Fruit fly (Drosophila melanogaster) whole organism, embryonic: ENCODE results near the gene CG3036.
A peak's percentile ranks its signal among the peaks of the same experiment; 100 is the strongest.

ENCODE experiments used
- ATbp ChIP-seq: fragments of 200-800 bp; sonication (Bioruptor generic); optimal IDR thresholded peaks from 2 replicates; lab custom pipeline; 2017; ENCODE audit warnings: missing biosample characterization, mild to moderate bottlenecking, missing genetic modification characterization, missing genetic modification reagents
- Bdp1 ChIP-seq: fragments of 200-800 bp; sonication (Bioruptor generic); optimal IDR thresholded peaks from 3 replicates; lab custom pipeline; 2016; ENCODE audit warnings: missing biosample characterization, missing genetic modification characterization
- CG11247 ChIP-seq: fragments of 200-800 bp; sonication (Bioruptor generic); IDR thresholded peaks from 2 replicates; pipeline ENCODE4 v1.3.6; 2022; ENCODE audit warnings: missing biosample characterization, missing genetic modification characterization
- CG11696 ChIP-seq: fragments of 200-800 bp; sonication (Bioruptor generic); IDR thresholded peaks from 2 replicates; pipeline ENCODE4 v1.3.6; 2022; ENCODE audit warnings: missing biosample characterization, missing genetic modification characterization
- CG12236 ChIP-seq: fragments of 200-800 bp; sonication (Bioruptor generic); optimal IDR thresholded peaks from 2 replicates; lab custom pipeline; 2016; ENCODE audit warnings: missing biosample characterization, missing genetic modification characterization
- CG1603 ChIP-seq: fragments of 200-800 bp; sonication (Bioruptor generic); optimal IDR thresholded peaks from 2 replicates; lab custom pipeline; 2019; ENCODE audit warnings: missing biosample characterization, mild to moderate bottlenecking, missing genetic modification characterization, moderate library complexity
- CG17612 ChIP-seq: fragments of 200-800 bp; sonication (Bioruptor generic); IDR thresholded peaks from 2 replicates; pipeline ENCODE4 v1.3.6; 2022; ENCODE audit warnings: missing biosample characterization, missing genetic modification characterization
- CG17829 ChIP-seq: fragments of 200-800 bp; optimal IDR thresholded peaks from 2 replicates; lab custom pipeline; 2019; ENCODE audit warnings: missing biosample characterization, mild to moderate bottlenecking, missing genetic modification characterization, moderate library complexity
- CG18262 ChIP-seq: fragments of 200-800 bp; optimal IDR thresholded peaks from 3 replicates; lab custom pipeline; 2019; ENCODE audit warnings: missing biosample characterization, mild to moderate bottlenecking, missing genetic modification characterization, moderate library complexity
- CG18476 ChIP-seq: fragments of 200-800 bp; sonication (Bioruptor generic); optimal IDR thresholded peaks from 2 replicates; lab custom pipeline; 2016; ENCODE audit warnings: missing biosample characterization, mild to moderate bottlenecking, missing genetic modification characterization
- CG18619 ChIP-seq: fragments of 200-800 bp; sonication (Bioruptor generic); optimal IDR thresholded peaks from 3 replicates; lab custom pipeline; 2017; ENCODE audit warnings: missing biosample characterization, mild to moderate bottlenecking, missing genetic modification characterization
- CG2116 ChIP-seq: fragments of 200-800 bp; sonication (Bioruptor generic); optimal IDR thresholded peaks from 3 replicates; lab custom pipeline; 2018; ENCODE audit warnings: missing biosample characterization, mild to moderate bottlenecking, missing genetic modification characterization
- CG2712 ChIP-seq: fragments of 200-800 bp; optimal IDR thresholded peaks from 3 replicates; lab custom pipeline; 2019; ENCODE audit warnings: missing biosample characterization, mild to moderate bottlenecking, missing genetic modification characterization, moderate library complexity
- CG2889 ChIP-seq: fragments of 200-800 bp; sonication (Bioruptor generic); IDR thresholded peaks from 3 replicates; pipeline ENCODE4 v1.3.6; 2022; ENCODE audit warnings: missing biosample characterization, missing genetic modification characterization
- CG3163 ChIP-seq: fragments of 200-800 bp; sonication (Bioruptor generic); optimal IDR thresholded peaks from 3 replicates; lab custom pipeline; 2016; ENCODE audit warnings: missing biosample characterization, missing genetic modification characterization
- CG4730 ChIP-seq: fragments of 200-800 bp; sonication (Bioruptor generic); IDR thresholded peaks from 2 replicates; pipeline ENCODE4 v1.3.6; 2022; ENCODE audit warnings: missing biosample characterization, missing genetic modification characterization
- CG4854 ChIP-seq: fragments of 200-800 bp; sonication (Bioruptor generic); optimal IDR thresholded peaks from 2 replicates; lab custom pipeline; 2016; ENCODE audit warnings: missing biosample characterization, missing genetic modification characterization, inconsistent platforms
- CG6175 ChIP-seq: fragments of 200-800 bp; sonication (Bioruptor generic); IDR thresholded peaks from 3 replicates; pipeline ENCODE4 v1.3.6; 2022; ENCODE audit warnings: missing biosample characterization, missing genetic modification characterization
- CG6765 ChIP-seq: fragments of 200-800 bp; sonication (Bioruptor generic); optimal IDR thresholded peaks from 3 replicates; lab custom pipeline; 2017; ENCODE audit warnings: missing biosample characterization, mild to moderate bottlenecking, missing genetic modification characterization
- CG8359 ChIP-seq: fragments of 200-800 bp; sonication (Bioruptor generic); optimal IDR thresholded peaks from 2 replicates; lab custom pipeline; 2017; ENCODE audit warnings: missing biosample characterization, mild to moderate bottlenecking, missing genetic modification characterization, borderline replicate concordance
- CG9609 ChIP-seq: fragments of 200-800 bp; sonication (Bioruptor generic); optimal IDR thresholded peaks from 3 replicates; lab custom pipeline; 2016; ENCODE audit warnings: missing biosample characterization, missing genetic modification characterization
- CG9797 ChIP-seq: fragments of 200-800 bp; sonication (Bioruptor generic); optimal IDR thresholded peaks from 3 replicates; lab custom pipeline; 2018; ENCODE audit warnings: missing biosample characterization, mild to moderate bottlenecking, missing genetic modification characterization
- CrebB ChIP-seq: fragments of 200-800 bp; sonication (Bioruptor generic); optimal IDR thresholded peaks from 3 replicates; lab custom pipeline; 2018; ENCODE audit warnings: missing biosample characterization, mild to moderate bottlenecking, missing genetic modification characterization
- Ets65A ChIP-seq: fragments of 200-800 bp; sonication (Bioruptor generic); peaks from one replicate; lab custom pipeline; 2016; ENCODE audit warnings: missing biosample characterization, missing genetic modification characterization
- HLH54F ChIP-seq: fragments of 200-800 bp; sonication (Bioruptor generic); optimal IDR thresholded peaks from 3 replicates; lab custom pipeline; 2016; ENCODE audit warnings: missing biosample characterization, missing genetic modification characterization
- Hand ChIP-seq: fragments of 200-800 bp; sonication (Bioruptor generic); optimal IDR thresholded peaks from 2 replicates; lab custom pipeline; 2017; ENCODE audit warnings: mild to moderate bottlenecking, missing biosample characterization, missing genetic modification reagents, missing genetic modification characterization
- Hr3 ChIP-seq: fragments of 200-800 bp; sonication (Bioruptor generic); optimal IDR thresholded peaks from 3 replicates; lab custom pipeline; 2016; ENCODE audit warnings: missing biosample characterization, missing genetic modification characterization
- Jarid2 ChIP-seq: fragments of 200-800 bp; sonication (Bioruptor generic); optimal IDR thresholded peaks from 3 replicates; lab custom pipeline; 2017; ENCODE audit warnings: mild to moderate bottlenecking, missing biosample characterization, missing genetic modification reagents, missing genetic modification characterization
- Vsx1 ChIP-seq: fragments of 200-800 bp; sonication (Bioruptor generic); optimal IDR thresholded peaks from 2 replicates; lab custom pipeline; 2017; ENCODE audit warnings: missing biosample characterization, mild to moderate bottlenecking, missing genetic modification characterization, missing genetic modification reagents
- ac ChIP-seq: fragments of 200-800 bp; sonication (Bioruptor generic); optimal IDR thresholded peaks from 3 replicates; lab custom pipeline; 2017; ENCODE audit warnings: missing biosample characterization, mild to moderate bottlenecking, missing genetic modification characterization
- al ChIP-seq: fragments of 200-800 bp; sonication (Bioruptor generic); IDR thresholded peaks from 2 replicates; pipeline ENCODE4 v1.3.6; 2022; ENCODE audit warnings: missing biosample characterization, missing genetic modification characterization
- ase ChIP-seq: fragments of 200-800 bp; sonication (Bioruptor generic); IDR thresholded peaks from 3 replicates; pipeline ENCODE4 v1.3.6; 2022; ENCODE audit warnings: missing biosample characterization, missing genetic modification characterization
- bcd ChIP-seq: fragments of 200-800 bp; sonication (Bioruptor generic); optimal IDR thresholded peaks from 2 replicates; lab custom pipeline; 2017; ENCODE audit warnings: missing biosample characterization, mild to moderate bottlenecking, missing genetic modification characterization
- btn ChIP-seq: fragments of 200-800 bp; sonication (Bioruptor generic); optimal IDR thresholded peaks from 2 replicates; lab custom pipeline; 2016; ENCODE audit warnings: missing biosample characterization, missing genetic modification characterization
- chm ChIP-seq: fragments of 200-800 bp; sonication (Bioruptor generic); IDR thresholded peaks from 2 replicates; pipeline ENCODE4 v1.3.6; 2022; ENCODE audit warnings: missing biosample characterization, missing genetic modification characterization
- ci ChIP-seq: fragments of 200-800 bp; sonication (Bioruptor generic); IDR thresholded peaks from 3 replicates; pipeline ENCODE4 v1.3.6; 2022; ENCODE audit warnings: missing biosample characterization, missing genetic modification characterization
- dan ChIP-seq: fragments of 200-800 bp; sonication (Bioruptor generic); IDR thresholded peaks from 2 replicates; pipeline ENCODE4 v1.3.6; 2022; ENCODE audit warnings: missing biosample characterization, missing genetic modification characterization
- esg ChIP-seq: fragments of 200-800 bp; sonication (Bioruptor generic); conservative IDR thresholded peaks from 2 replicates; pipeline ENCODE4 v1.3.6; 2022; ENCODE audit warnings: missing biosample characterization, missing genetic modification characterization
- gcm ChIP-seq: fragments of 200-800 bp; sonication (Bioruptor generic); optimal IDR thresholded peaks from 2 replicates; lab custom pipeline; 2019; ENCODE audit warnings: missing biosample characterization, mild to moderate bottlenecking, missing genetic modification characterization, moderate library complexity
- grau ChIP-seq: fragments of 200-800 bp; optimal IDR thresholded peaks from 3 replicates; lab custom pipeline; 2019; ENCODE audit warnings: missing biosample characterization, mild to moderate bottlenecking, missing genetic modification characterization, moderate library complexity
- grn ChIP-seq: fragments of 200-800 bp; sonication (Bioruptor generic); optimal IDR thresholded peaks from 3 replicates; lab custom pipeline; 2017; ENCODE audit warnings: missing biosample characterization, missing genetic modification characterization
- ind ChIP-seq: fragments of 200-800 bp; sonication (Bioruptor generic); optimal IDR thresholded peaks from 3 replicates; lab custom pipeline; 2016; ENCODE audit warnings: missing biosample characterization, missing genetic modification characterization
- kay ChIP-seq: fragments of 200-800 bp; sonication (Bioruptor generic); optimal IDR thresholded peaks from 2 replicates; lab custom pipeline; 2016; ENCODE audit warnings: missing biosample characterization, missing genetic modification characterization
- luna ChIP-seq: fragments of 200-800 bp; sonication (Bioruptor generic); optimal IDR thresholded peaks from 2 replicates; lab custom pipeline; 2016; ENCODE audit warnings: missing biosample characterization, missing genetic modification characterization
- mirr ChIP-seq: fragments of 200-800 bp; sonication (Bioruptor generic); optimal IDR thresholded peaks from 3 replicates; lab custom pipeline; 2018; ENCODE audit warnings: missing biosample characterization, mild to moderate bottlenecking, missing genetic modification characterization
- nerfin-1 ChIP-seq: fragments of 200-800 bp; sonication (Bioruptor generic); optimal IDR thresholded peaks from 3 replicates; lab custom pipeline; 2019; ENCODE audit warnings: missing biosample characterization, mild to moderate bottlenecking, missing genetic modification characterization, moderate library complexity
- nom ChIP-seq: fragments of 200-800 bp; sonication (Bioruptor generic); optimal IDR thresholded peaks from 2 replicates; lab custom pipeline; 2017; ENCODE audit warnings: missing biosample characterization, missing genetic modification characterization, mild to moderate bottlenecking, moderate library complexity, missing genetic modification reagents
- pb ChIP-seq: fragments of 200-800 bp; sonication (Bioruptor generic); optimal IDR thresholded peaks from 3 replicates; lab custom pipeline; 2016; ENCODE audit warnings: missing biosample characterization, missing genetic modification characterization
- sens-2 ChIP-seq: fragments of 200-800 bp; sonication (Bioruptor generic); IDR thresholded peaks from 2 replicates; pipeline ENCODE4 v1.3.6; 2022; ENCODE audit warnings: missing biosample characterization, missing genetic modification characterization
- slbo ChIP-seq: fragments of 200-800 bp; sonication (Bioruptor generic); IDR thresholded peaks from 2 replicates; pipeline ENCODE4 v1.3.6; 2022; ENCODE audit warnings: missing biosample characterization, missing genetic modification characterization
- tin ChIP-seq: fragments of 200-800 bp; sonication (Bioruptor generic); optimal IDR thresholded peaks from 3 replicates; lab custom pipeline; 2016; ENCODE audit warnings: missing biosample characterization, missing genetic modification characterization
- tx ChIP-seq: fragments of 200-800 bp; sonication (Bioruptor generic); optimal IDR thresholded peaks from 2 replicates; lab custom pipeline; 2016; ENCODE audit warnings: missing biosample characterization, missing genetic modification characterization

The CG3036 gene

dm6 chr2L:4891914-4892469 lies at the start of gene CG3036 (continued):
- TF ChIP-seq CG11247 (no peak), slbo (GFP tag; lab: Robert Waterston, UW) (no peak), Hand (no peak), pb (GFP tag; lab: Kevin White, UChicago) (peak; percentile 50), CG2116 (GFP tag; lab: Kevin White, UChicago) (no peak), CG3163 (GFP tag; lab: Kevin White, UChicago) (peak; percentile 55), CG18476 (GFP tag; lab: Kevin White, UChicago) (no peak), sens-2 (GFP tag; lab: Robert Waterston, UW) (peak; percentile 31; the same call in 1 of the 2 replicates), chm (GFP tag; lab: Robert Waterston, UW) (peak; percentile 85), Vsx1 (GFP tag; lab: Kevin White, UChicago) (peak; percentile 6), CG18619 (GFP tag; lab: Kevin White, UChicago) (no peak), Ets65A (no peak), CG17612 (GFP tag; lab: Robert Waterston, UW) (peak; percentile 6; the same call in 1 of the 2 replicates), CG18262 (peak; percentile 4), CG11696 (GFP tag; lab: Robert Waterston, UW) (no peak), tin (no peak), CG9609 (GFP tag; lab: Kevin White, UChicago) (no peak), CG9797 (no peak), CG6765 (GFP tag; lab: Kevin White, UChicago) (no peak), Hr3 (no peak), HLH54F (no peak), CG4730 (GFP tag; lab: Robert Waterston, UW) (no peak), CG2712 (tag; lab: Kevin White, UChicago) (peak; percentile 58), CG4854 (no peak), ci (GFP tag; lab: Robert Waterston, UW) (peak; percentile 86), kay (GFP tag; lab: Kevin White, UChicago) (no peak), dan (GFP tag; lab: Robert Waterston, UW) (no peak), nerfin-1 (tag; lab: Kevin White, UChicago) (peak; percentile 37), Bdp1 (no peak), CG1603 (tag; lab: Kevin White, UChicago) (peak; percentile 31), CG12236 (GFP tag; lab: Kevin White, UChicago) (peak; percentile 28), grau (tag; lab: Kevin White, UChicago) (peak; percentile 42), al (no peak), CG2889 (no peak), Jarid2 (GFP tag; lab: Kevin White, UChicago) (peak; percentile 99), bcd (GFP tag; lab: Kevin White, UChicago) (no peak), tx (no peak), CrebB (tag; lab: Kevin White, UChicago) (peak; percentile 51), ac (peak; percentile 49), CG6175 (GFP tag; lab: Robert Waterston, UW) (no peak), CG17829 (peak; percentile 68), grn (GFP tag; lab: Kevin White, UChicago) (peak; percentile 45), ATbp (GFP tag; lab: Kevin White, UChicago) (no peak), CG8359 (GFP tag; lab: Kevin White, UChicago) (peak; percentile 79), nom (peak; percentile 18), ase (GFP tag; lab: Robert Waterston, UW) (no peak), esg (GFP tag; lab: Robert Waterston, UW) (no peak), btn (no peak), ind (no peak), luna (GFP tag; lab: Kevin White, UChicago) (peak; percentile 18), gcm (peak; percentile 38), mirr (GFP tag; lab: Kevin White, UChicago) (peak; percentile 34)
